Worm (Caenorhabditis elegans) whole organism, L1 larva: ENCODE data around the gene asp-5.

ENCODE experiments used
- ceh-82 ChIP-seq, 3 experiments: fragments of 150-350 bp in 1 of 3; sonication (generic microtip) in 2 of 3; optimal IDR thresholded peaks; 2 replicates each; lab custom pipeline; 2014 to 2017; ENCODE audit warnings: missing biosample characterization in 3 of 3, missing genetic modification characterization in 3 of 3
- mep-1 ChIP-seq: fragments of 150-350 bp; optimal IDR thresholded peaks from 2 replicates; lab custom pipeline; 2014; ENCODE audit warnings: missing biosample characterization, missing genetic modification characterization

DNA sequence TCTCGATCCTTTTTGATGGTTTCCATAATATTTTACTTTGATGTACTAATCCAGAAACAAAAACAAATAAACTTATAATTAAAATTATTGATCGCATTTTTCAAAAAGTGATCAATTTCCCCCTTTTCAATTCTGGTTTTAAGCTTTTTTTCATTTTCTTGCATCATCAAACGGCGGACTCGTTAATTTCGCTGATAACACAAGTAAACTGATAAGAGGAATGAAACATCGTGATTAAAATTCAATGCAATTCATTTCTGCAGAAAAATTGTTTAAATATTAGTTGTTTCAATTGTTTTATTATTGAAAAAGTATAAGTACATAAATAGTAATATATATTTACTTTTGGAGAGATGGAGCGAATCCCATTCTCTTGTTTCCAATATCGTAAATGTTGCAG, 4.9 kb upstream of the asp-5 start:
- no peak for TF ChIP-seq mep-1 (tag; lab: Kevin White, UChicago)
- no peak for TF ChIP-seq ceh-82 (tag; optimal IDR thresholded peaks at IDR 0.05; lab: Kevin White, UChicago)
